Worm (Caenorhabditis elegans) whole organism, young adult: ENCODE measurements around the gene R10D12.6.

Source experiments
- F23B12.7 ChIP-seq: sonication (generic microtip); optimal IDR thresholded peaks from 2 replicates; lab custom pipeline; 2017; ENCODE audit warnings: missing genetic modification characterization, mild to moderate bottlenecking, missing compliant biosample characterization, antibody characterized with exemption, moderate library complexity; ENCODE audit not compliant: insufficient read depth
- F33H1.4 ChIP-seq: fragments of 200-800 bp; sonication (Bioruptor generic); IDR thresholded peaks from 2 replicates; pipeline ENCODE4 v1.3.6; 2022; ENCODE audit warnings: missing genetic modification reagents, missing genetic modification characterization, missing compliant biosample characterization
- F52B5.7 ChIP-seq: sonication (generic microtip); optimal IDR thresholded peaks from 2 replicates; lab custom pipeline; 2016; ENCODE audit warnings: mild to moderate bottlenecking, missing genetic modification characterization, missing compliant biosample characterization
- F57C9.4 ChIP-seq: sonication (generic microtip); optimal IDR thresholded peaks from 2 replicates; lab custom pipeline; 2017; ENCODE audit warnings: mild to moderate bottlenecking, missing genetic modification characterization, missing compliant biosample characterization
- T26A5.8 ChIP-seq: sonication (generic microtip); optimal IDR thresholded peaks from 2 replicates; lab custom pipeline; 2016; ENCODE audit warnings: missing genetic modification characterization, missing compliant biosample characterization
- Y67H2A.10 ChIP-seq: fragments of 200-800 bp; sonication (Bioruptor generic); conservative IDR thresholded peaks from 2 replicates; pipeline ENCODE4 v1.3.6; 2022; ENCODE audit warnings: missing genetic modification reagents, missing genetic modification characterization, missing compliant biosample characterization
- Y79H2A.3 ChIP-seq: fragments of 200-800 bp; sonication (Bioruptor generic); conservative IDR thresholded peaks from 2 replicates; pipeline ENCODE4 v1.3.6; 2022; ENCODE audit warnings: missing genetic modification reagents, missing genetic modification characterization, missing compliant biosample characterization
- athp-1 ChIP-seq: sonication (generic microtip); optimal IDR thresholded peaks from 2 replicates; lab custom pipeline; 2017; ENCODE audit warnings: mild to moderate bottlenecking, missing genetic modification characterization, missing compliant biosample characterization
- attf-3 ChIP-seq: fragments of 200-800 bp; sonication (Bioruptor generic); conservative IDR thresholded peaks from 2 replicates; pipeline ENCODE4 v1.3.6; 2022; ENCODE audit warnings: missing genetic modification reagents, missing genetic modification characterization, missing compliant biosample characterization
- cebp-1 ChIP-seq, 2 experiments: fragments of 200-800 bp in 1 of 2; sonication (Bioruptor generic) in 1 of 2; sonication (generic microtip) in 1 of 2; IDR thresholded peaks in 1 of 2; optimal IDR thresholded peaks in 1 of 2; 2 replicates each; pipeline versions ENCODE4 v1.3.6 to Lab custom; 2017 to 2022; ENCODE audit warnings: missing compliant biosample characterization in 2 of 2, missing genetic modification characterization in 2 of 2, mild to moderate bottlenecking in 1 of 2, missing genetic modification reagents in 1 of 2, moderate library complexity in 1 of 2
- ceh-27 ChIP-seq: fragments of 200-800 bp; sonication (Bioruptor generic); optimal IDR thresholded peaks from 2 replicates; lab custom pipeline; 2018; ENCODE audit warnings: mild to moderate bottlenecking, missing genetic modification characterization, moderate library complexity, missing compliant biosample characterization
- ceh-79 ChIP-seq: sonication (generic microtip); optimal IDR thresholded peaks from 2 replicates; lab custom pipeline; 2017; ENCODE audit warnings: mild to moderate bottlenecking, missing genetic modification characterization, missing compliant biosample characterization
- dpl-1 ChIP-seq: fragments of 150-350 bp; optimal IDR thresholded peaks from 2 replicates; lab custom pipeline; 2014; ENCODE audit warnings: missing biosample characterization, missing genetic modification reagents, missing genetic modification characterization
- ekl-4 ChIP-seq: fragments of 200-800 bp; sonication (Bioruptor generic); IDR thresholded peaks from 2 replicates; pipeline ENCODE4 v1.3.6; 2022; ENCODE audit warnings: missing genetic modification reagents, missing genetic modification characterization, missing compliant biosample characterization
- fkh-3 ChIP-seq: sonication (generic microtip); optimal IDR thresholded peaks from 2 replicates; lab custom pipeline; 2016; ENCODE audit warnings: mild to moderate bottlenecking, missing genetic modification characterization, missing compliant biosample characterization
- hmg-20 ChIP-seq: fragments of 200-800 bp; sonication (Bioruptor generic); IDR thresholded peaks from 2 replicates; pipeline ENCODE4 v1.3.6; 2022; ENCODE audit warnings: missing genetic modification reagents, missing genetic modification characterization, missing compliant biosample characterization
- hrde-1 ChIP-seq: sonication (generic microtip); optimal IDR thresholded peaks from 2 replicates; lab custom pipeline; 2016; ENCODE audit warnings: missing genetic modification characterization, mild to moderate bottlenecking, missing compliant biosample characterization, moderate library complexity, missing genotype, missing genetic modification reagents, borderline replicate concordance
- hsf-1 ChIP-seq: fragments of 200-800 bp; sonication (Bioruptor generic); IDR thresholded peaks from 2 replicates; pipeline ENCODE4 v1.3.6; 2022; ENCODE audit warnings: missing genetic modification reagents, missing genetic modification characterization, missing compliant biosample characterization
- lin-26 ChIP-seq: fragments of 200-800 bp; sonication (Bioruptor generic); IDR thresholded peaks from 2 replicates; pipeline ENCODE4 v1.3.6; 2022; ENCODE audit warnings: missing genetic modification reagents, missing genetic modification characterization, missing compliant biosample characterization
- lin-35 ChIP-seq, 3 experiments: fragments of 150-350 bp in 2 of 3; sonication (generic microtip) in 1 of 3; optimal IDR thresholded peaks; 2 replicates each; lab custom pipeline; 2014 to 2018; ENCODE audit warnings: missing biosample characterization in 3 of 3, missing genetic modification characterization in 3 of 3, missing genetic modification reagents in 3 of 3
- lir-1 ChIP-seq: fragments of 200-800 bp; sonication (Bioruptor generic); conservative IDR thresholded peaks from 2 replicates; pipeline ENCODE4 v1.3.6; 2022; ENCODE audit warnings: missing genetic modification reagents, missing genetic modification characterization, missing compliant biosample characterization
- lsy-27 ChIP-seq: sonication (generic microtip); optimal IDR thresholded peaks from 2 replicates; lab custom pipeline; 2017; ENCODE audit warnings: missing genetic modification characterization, mild to moderate bottlenecking, missing compliant biosample characterization, antibody characterized with exemption, missing genotype, borderline replicate concordance; ENCODE audit not compliant: insufficient read depth
- madf-3 ChIP-seq: fragments of 200-800 bp; sonication (Bioruptor generic); IDR thresholded peaks from 2 replicates; pipeline ENCODE4 v1.3.6; 2022; ENCODE audit warnings: missing genetic modification reagents, missing genetic modification characterization, missing compliant biosample characterization
- madf-6 ChIP-seq: fragments of 200-800 bp; sonication (Bioruptor generic); IDR thresholded peaks from 2 replicates; pipeline ENCODE4 v1.3.6; 2022; ENCODE audit warnings: missing genetic modification reagents, missing genetic modification characterization, missing compliant biosample characterization
- mcd-1 ChIP-seq: fragments of 200-800 bp; sonication (Bioruptor generic); IDR thresholded peaks from 2 replicates; pipeline ENCODE4 v1.3.6; 2022; ENCODE audit warnings: missing genetic modification reagents, missing genetic modification characterization, missing compliant biosample characterization
- nfyb-1 ChIP-seq: fragments of 200-800 bp; sonication (Bioruptor generic); IDR thresholded peaks from 2 replicates; pipeline ENCODE4 v1.3.6; 2022; ENCODE audit warnings: missing genetic modification reagents, missing genetic modification characterization, missing compliant biosample characterization
- nhr-80 ChIP-seq: sonication (generic microtip); optimal IDR thresholded peaks from 2 replicates; lab custom pipeline; 2016; ENCODE audit warnings: missing genetic modification characterization, missing compliant biosample characterization
- pbrm-1 ChIP-seq: fragments of 200-800 bp; sonication (Bioruptor generic); IDR thresholded peaks from 2 replicates; pipeline ENCODE4 v1.3.6; 2022; ENCODE audit warnings: missing genetic modification reagents, missing genetic modification characterization, missing compliant biosample characterization
- rpc-1 ChIP-seq, 2 experiments: fragments of 150-350 bp in 1 of 2; sonication (generic microtip) in 1 of 2; optimal IDR thresholded peaks; 2 replicates each; lab custom pipeline; 2014 to 2018; ENCODE audit warnings: missing biosample characterization in 1 of 2, missing genetic modification characterization in 1 of 2, missing genetic modification reagents in 1 of 2, missing genotype in 1 of 2
- snpc-1.1 ChIP-seq: sonication (generic microtip); optimal IDR thresholded peaks from 2 replicates; lab custom pipeline; 2017; ENCODE audit warnings: missing genetic modification characterization, mild to moderate bottlenecking, missing compliant biosample characterization, antibody characterized with exemption, moderate library complexity, missing genotype, missing genetic modification reagents; ENCODE audit not compliant: insufficient read depth
- sptf-2 ChIP-seq: fragments of 200-800 bp; sonication (Bioruptor generic); optimal IDR thresholded peaks from 2 replicates; lab custom pipeline; 2018; ENCODE audit warnings: mild to moderate bottlenecking, missing genetic modification characterization, missing compliant biosample characterization
- tlf-1 ChIP-seq: fragments of 200-800 bp; sonication (Bioruptor generic); optimal IDR thresholded peaks from 2 replicates; lab custom pipeline; 2018; ENCODE audit warnings: mild to moderate bottlenecking, missing genetic modification characterization, missing compliant biosample characterization
- xnd-1 ChIP-seq: sonication (generic microtip); optimal IDR thresholded peaks from 2 replicates; lab custom pipeline; 2016; ENCODE audit warnings: missing genotype, missing genetic modification reagents, missing genetic modification characterization, missing compliant biosample characterization
- ztf-18 ChIP-seq: sonication (generic microtip); optimal IDR thresholded peaks from 2 replicates; lab custom pipeline; 2016; ENCODE audit warnings: missing genotype, mild to moderate bottlenecking, missing genetic modification characterization, missing compliant biosample characterization
- ztf-22 ChIP-seq: fragments of 200-800 bp; sonication (Bioruptor generic); optimal IDR thresholded peaks from 2 replicates; lab custom pipeline; 2018; ENCODE audit warnings: mild to moderate bottlenecking, missing genetic modification characterization, moderate library complexity, missing compliant biosample characterization
- ztf-6 ChIP-seq: fragments of 200-800 bp; sonication (Bioruptor generic); IDR thresholded peaks from 2 replicates; pipeline ENCODE4 v1.3.6; 2022; ENCODE audit warnings: missing genetic modification reagents, missing genetic modification characterization, missing compliant biosample characterization

R10D12.6 gene

DNA sequence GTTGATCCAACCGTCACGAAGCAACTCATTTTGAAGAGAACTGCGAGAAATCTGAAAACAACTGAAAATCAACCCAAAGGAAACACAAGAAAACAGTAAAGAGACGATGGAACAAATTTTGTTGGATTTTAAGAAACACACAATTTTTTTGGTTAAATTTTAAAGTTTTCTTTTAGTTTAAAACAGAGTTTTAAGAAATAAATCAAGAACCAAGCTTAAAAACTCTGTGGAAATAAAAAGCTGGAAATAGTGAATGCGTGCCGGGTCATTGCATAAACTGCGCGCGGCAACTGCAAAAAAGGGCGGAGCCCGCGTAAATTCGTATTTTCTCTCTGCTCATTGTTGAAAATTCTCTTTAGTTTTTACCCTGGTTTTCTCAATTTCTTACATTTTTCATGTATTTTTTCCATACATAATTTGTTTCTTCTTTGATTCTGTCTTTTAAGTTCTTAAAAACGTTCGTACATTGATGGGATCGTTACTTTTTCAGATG is 12.9 kb downstream of the R10D12.6 start, which contains the start of the genes algn-13 and R10D12.13 (continued):
- TF ChIP-seq Y67H2A.10 (GFP tag; lab: Robert Waterston, UW) (no peak), T26A5.8 (tag; lab: Kevin White, UChicago) (no peak), sptf-2 (GFP tag; lab: Kevin White, UChicago) (no peak), madf-6 (peak; percentile 93), F52B5.7 (tag; lab: Kevin White, UChicago) (no peak), dpl-1 (GFP tag; lab: Kevin White, UChicago) (peak; percentile 51), lir-1 (GFP tag; lab: Robert Waterston, UW) (0 out of 2 replicates have a peak, but pooled peaks have one; percentile 22), ceh-27 (GFP tag; lab: Kevin White, UChicago) (peak; percentile 16), Y79H2A.3 (GFP tag; lab: Robert Waterston, UW) (no peak), lin-35 (GFP tag; optimal IDR thresholded peaks at IDR 0.05; lab: Kevin White, UChicago) (peak in 2 of 3 experiments; percentile 16 to 68), lin-26 (GFP tag; lab: Robert Waterston, UW) (no peak), tlf-1 (GFP tag; lab: Kevin White, UChicago) (peak; percentile 41), xnd-1 (tag; lab: Kevin White, UChicago) (peak; percentile 65), F23B12.7 (tag; lab: Kevin White, UChicago) (peak; percentile 31), hmg-20 (GFP tag; lab: Robert Waterston, UW) (0 out of 2 replicates have a peak, but pooled peaks have one; percentile 7), attf-3 (GFP tag; lab: Robert Waterston, UW) (0 out of 2 replicates have a peak, but pooled peaks have one; percentile 21), ceh-79 (tag; lab: Kevin White, UChicago) (no peak), F33H1.4 (GFP tag; lab: Robert Waterston, UW) (peak; percentile 59), F57C9.4 (no peak), fkh-3 (tag; lab: Kevin White, UChicago) (no peak), madf-3 (GFP tag; lab: Robert Waterston, UW) (no peak), nfyb-1 (GFP tag; lab: Robert Waterston, UW) (peak; percentile 37; the same call in 1 of the 2 replicates), rpc-1 (optimal IDR thresholded peaks at IDR 0.05; lab: Kevin White, UChicago) (peak; percentile 44), rpc-1 (tag; optimal IDR thresholded peaks at IDR 0.05; lab: Kevin White, UChicago) (no peak), pbrm-1 (GFP tag; lab: Robert Waterston, UW) (peak; percentile 78), lsy-27 (tag; lab: Kevin White, UChicago) (no peak), hrde-1 (peak; percentile 9), snpc-1.1 (tag; lab: Kevin White, UChicago) (peak; percentile 82), mcd-1 (peak; percentile 75), hsf-1 (peak; percentile 49; the same call in 1 of the 2 replicates), ztf-6 (no peak), nhr-80 (tag; lab: Kevin White, UChicago) (peak; percentile 8)

DNA sequence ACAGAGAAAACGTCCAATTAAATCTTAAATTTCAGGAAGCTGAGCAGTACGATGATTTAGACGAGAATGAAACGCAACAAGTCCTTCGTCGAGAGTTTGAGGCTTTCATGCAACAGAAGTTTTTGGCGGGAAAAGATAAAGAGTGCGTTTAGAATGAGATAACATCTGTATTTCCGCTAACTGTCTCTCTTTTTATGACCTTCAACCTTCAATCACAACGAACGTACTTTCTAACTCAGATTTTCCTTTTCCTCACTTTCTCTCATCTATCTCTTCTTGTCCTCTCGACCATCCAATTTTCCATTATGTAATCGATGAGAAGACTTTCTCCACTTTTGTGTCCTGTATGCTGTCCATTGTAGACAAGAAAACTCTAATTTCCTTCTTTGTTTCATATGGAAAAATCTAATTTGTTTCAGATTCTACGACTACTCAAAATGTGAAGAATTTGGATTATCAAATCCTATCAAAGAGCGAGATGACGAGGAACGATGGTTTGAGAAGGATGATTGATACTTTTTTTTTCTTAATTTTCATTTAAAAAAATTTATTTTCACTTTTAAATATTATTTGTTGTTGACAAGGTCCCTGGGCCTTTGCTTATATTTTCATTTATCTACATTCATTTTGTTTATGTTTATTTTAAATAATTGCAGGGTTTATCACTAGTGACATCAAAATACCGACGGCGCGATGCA is 14.3 kb downstream of the R10D12.6 start, which contains the start of gene sao-1:
Gene sao-1 (plus strand): TSS at position 648 of the 698 bp plus-strand sequence.
- TF ChIP-seq Y79H2A.3 (GFP tag; lab: Robert Waterston, UW) = 0 out of 2 replicates have a peak, but pooled peaks have one; percentile 22
- no peak for TF ChIP-seq ztf-22 (GFP tag; lab: Kevin White, UChicago)

DNA sequence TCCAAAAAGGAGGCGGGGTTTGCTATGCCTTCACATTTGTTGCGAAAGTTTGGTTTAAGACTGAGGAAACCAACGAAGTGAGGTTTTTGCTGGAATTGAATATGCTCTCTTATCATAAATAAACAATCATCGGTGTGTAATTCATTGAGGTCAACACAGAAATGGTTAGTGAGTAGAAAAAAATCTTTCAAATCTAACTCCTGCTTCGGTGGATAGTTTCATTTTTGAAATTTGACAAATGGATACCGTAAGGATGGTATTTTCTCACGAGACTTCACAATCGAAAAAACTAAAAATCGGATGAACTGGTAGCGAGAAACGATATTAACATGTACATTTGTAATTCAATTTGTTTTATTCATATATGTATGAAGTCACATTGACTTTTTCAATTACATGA is 31.7 kb downstream of the R10D12.6 start, which contains the start of gene eol-1:
Gene eol-1 (minus strand): TSS at position 101 of the 400 bp plus-strand sequence.
- TF ChIP-seq attf-3 (GFP tag; lab: Robert Waterston, UW) = no peak
- TF ChIP-seq ekl-4 (GFP tag; lab: Robert Waterston, UW) = no peak
- TF ChIP-seq snpc-1.1 (tag; lab: Kevin White, UChicago) = no peak
- no peak for TF ChIP-seq cebp-1 (GFP tag; IDR thresholded peaks at IDR 0.05; lab: Robert Waterston, UW)
- no peak for TF ChIP-seq cebp-1 (tag; optimal IDR thresholded peaks at IDR 0.05; lab: Kevin White, UChicago)
- TF ChIP-seq ztf-18 (tag; lab: Kevin White, UChicago) = no peak
- TF ChIP-seq F57C9.4 = no peak
- TF ChIP-seq athp-1 = no peak
